Worm (Caenorhabditis elegans): ENCODE measurements around the gene F47B8.1.
"Not testable (repeated sequence)": the region's sequence is repeated elsewhere in the genome, so short reads cannot be mapped to it uniquely, and the experiment has no call there.

F47B8.1 gene

ce11 chrV:14317204-14317603 is 3.1 kb upstream of the F47B8.1 start:
- peak; percentile 11 for TF ChIP-seq nfya-1 (tag; optimal IDR thresholded peaks at IDR 0.05; ENCODE audit: insufficient read depth)
- TF ChIP-seq pha-4 (tag; optimal IDR thresholded peaks at IDR 0.05), result peak; percentile 71
- TF ChIP-seq tbx-2 (tag; optimal IDR thresholded peaks at IDR 0.05), result no peak
- peak; percentile 41 for TF ChIP-seq snpc-4 (tag; optimal IDR thresholded peaks at IDR 0.05)

- TF ChIP-seq ceh-9 (tag; optimal IDR thresholded peaks at IDR 0.05) (no peak), nhr-77 (tag; optimal IDR thresholded peaks at IDR 0.05) (no peak), fos-1 (tag; optimal IDR thresholded peaks at IDR 0.05) (no peak), ceh-16 (tag; optimal IDR thresholded peaks at IDR 0.05) (no peak), nhr-28 (tag; optimal IDR thresholded peaks at IDR 0.05) (no peak), fkh-10 (GFP tag; optimal IDR thresholded peaks at IDR 0.05) (no peak), ceh-28 (tag; optimal IDR thresholded peaks at IDR 0.05) (no peak), nhr-25 (tag; optimal IDR thresholded peaks at IDR 0.05) (no peak), ztf-4 (tag; optimal IDR thresholded peaks at IDR 0.05) (no peak)
Observed at ce11 chrV:14316525-14316924, 2.4 kb upstream of the F47B8.1 start, which contains the start of gene F47B8.2. Gene F47B8.2, minus strand, starts transcription at chrV:14316625.

ce11 chrV:14312695-14313094 is 1.4 kb downstream of the F47B8.1 start, which contains the start of gene F14D7.8:
Gene F14D7.8, minus strand, starts transcription at chrV:14312795.
- TF ChIP-seq nhr-12 (tag; optimal IDR thresholded peaks at IDR 0.05), result no peak
- no peak for TF ChIP-seq nhr-11 (tag; optimal IDR thresholded peaks at IDR 0.05)
- no peak for TF ChIP-seq nfya-1 (tag; optimal IDR thresholded peaks at IDR 0.05; ENCODE audit: insufficient read depth)
- TF ChIP-seq skn-1 (tag; optimal IDR thresholded peaks at IDR 0.05), result no peak

ce11 chrV:14311115-14311514 is 3.0 kb downstream of the F47B8.1 start, which contains the start of gene ddn-3:
Gene ddn-3, minus strand, starts transcription at chrV:14311215.
- no peak for TF ChIP-seq eor-1 (tag; optimal IDR thresholded peaks at IDR 0.05)
- no peak for TF ChIP-seq nhr-237 (tag; optimal IDR thresholded peaks at IDR 0.05)
- TF ChIP-seq nhr-23 (tag; optimal IDR thresholded peaks at IDR 0.05), result no peak
- TF ChIP-seq fkh-2 (tag; optimal IDR thresholded peaks at IDR 0.05), result no peak
- no peak for TF ChIP-seq daf-12 (tag; optimal IDR thresholded peaks at IDR 0.05)
- no peak for TF ChIP-seq tbx-2 (tag; optimal IDR thresholded peaks at IDR 0.05)
- TF ChIP-seq elt-1 (tag; optimal IDR thresholded peaks at IDR 0.05), result no peak
- no peak for TF ChIP-seq nhr-12 (tag; optimal IDR thresholded peaks at IDR 0.05)
- no peak for TF ChIP-seq nhr-25 (tag; optimal IDR thresholded peaks at IDR 0.05)
- TF ChIP-seq nhr-76 (tag; optimal IDR thresholded peaks at IDR 0.05), result no peak
- TF ChIP-seq sea-2 (GFP tag; optimal IDR thresholded peaks at IDR 0.05), result no peak
- no peak for TF ChIP-seq egl-27 (tag; optimal IDR thresholded peaks at IDR 0.05)
- TF ChIP-seq nfya-1 (tag; optimal IDR thresholded peaks at IDR 0.05; ENCODE audit: insufficient read depth), result no peak
- TF ChIP-seq mml-1 (tag; optimal IDR thresholded peaks at IDR 0.05), result no peak
- TF ChIP-seq nhr-67 (tag; optimal IDR thresholded peaks at IDR 0.05), result no peak
- TF ChIP-seq lin-39 (tag; optimal IDR thresholded peaks at IDR 0.05), result no peak
- TF ChIP-seq ama-1 (optimal IDR thresholded peaks at IDR 0.05), result no peak
- TF ChIP-seq ceh-82 (tag; optimal IDR thresholded peaks at IDR 0.05), result no peak
- TF ChIP-seq zag-1 (tag; optimal IDR thresholded peaks at IDR 0.05), result no peak

ce11 chrV:14309632-14310031 is 4.5 kb downstream of the F47B8.1 start, which contains the start of gene F14D7.14:
Gene F14D7.14, plus strand, starts transcription at chrV:14309932.
- TF ChIP-seq ztf-4, mml-1, jun-1 (tag; optimal IDR thresholded peaks at IDR 0.05): not testable (repeated sequence)

ce11 chrV:14308164-14308563 is 6.0 kb downstream of the F47B8.1 start, which contains the start of gene spig-5:
Gene spig-5, plus strand, starts transcription at chrV:14308464.
- TF ChIP-seq sea-2 (GFP tag; optimal IDR thresholded peaks at IDR 0.05); egl-27 (tag; optimal IDR thresholded peaks at IDR 0.05); aly-2 (tag; optimal IDR thresholded peaks at IDR 0.05): not testable (repeated sequence)

Measured in whole organism, L3 larva.